Fruit fly (Drosophila melanogaster) whole organism, embryonic: ENCODE results near the gene Sec13.

Source experiments
- B-H2 ChIP-seq: fragments of 200-800 bp; sonication (Bioruptor generic); optimal IDR thresholded peaks from 2 replicates; lab custom pipeline; 2018; ENCODE audit warnings: missing biosample characterization, mild to moderate bottlenecking, missing genetic modification characterization
- Bdp1 ChIP-seq: fragments of 200-800 bp; sonication (Bioruptor generic); optimal IDR thresholded peaks from 3 replicates; lab custom pipeline; 2016; ENCODE audit warnings: missing biosample characterization, missing genetic modification characterization
- CG10147 ChIP-seq: fragments of 200-800 bp; sonication (Bioruptor generic); optimal IDR thresholded peaks from 2 replicates; lab custom pipeline; 2019; ENCODE audit warnings: missing biosample characterization, mild to moderate bottlenecking, missing genetic modification characterization, moderate library complexity
- CG10209 ChIP-seq: fragments of 200-800 bp; sonication (Bioruptor generic); optimal IDR thresholded peaks from 3 replicates; lab custom pipeline; 2017; ENCODE audit warnings: missing biosample characterization, mild to moderate bottlenecking, missing genetic modification characterization, missing genetic modification reagents
- CG10321 ChIP-seq: fragments of 200-800 bp; sonication (Bioruptor generic); IDR thresholded peaks from 2 replicates; pipeline ENCODE4 v1.3.6; 2022; ENCODE audit warnings: missing biosample characterization, missing genetic modification characterization
- CG11696 ChIP-seq: fragments of 200-800 bp; sonication (Bioruptor generic); IDR thresholded peaks from 2 replicates; pipeline ENCODE4 v1.3.6; 2022; ENCODE audit warnings: missing biosample characterization, missing genetic modification characterization
- CG12391 ChIP-seq: fragments of 200-800 bp; sonication (Bioruptor generic); optimal IDR thresholded peaks from 3 replicates; lab custom pipeline; 2018; ENCODE audit warnings: missing biosample characterization, mild to moderate bottlenecking, missing genetic modification characterization, moderate library complexity
- CG13894 ChIP-seq: fragments of 200-800 bp; sonication (Bioruptor generic); optimal IDR thresholded peaks from 3 replicates; lab custom pipeline; 2018; ENCODE audit warnings: missing biosample characterization, mild to moderate bottlenecking, missing genetic modification characterization, moderate library complexity
- CG14441 ChIP-seq: fragments of 200-800 bp; sonication (Bioruptor generic); IDR thresholded peaks from 2 replicates; pipeline ENCODE4 v1.3.6; 2022; ENCODE audit warnings: missing biosample characterization, missing genetic modification characterization
- CG16779 ChIP-seq: fragments of 200-800 bp; sonication (Bioruptor generic); IDR thresholded peaks from 2 replicates; pipeline ENCODE4 v1.3.6; 2022; ENCODE audit warnings: missing biosample characterization, missing genetic modification characterization
- CG17359 ChIP-seq: fragments of 200-800 bp; sonication (Bioruptor generic); optimal IDR thresholded peaks from 3 replicates; lab custom pipeline; 2018; ENCODE audit warnings: missing biosample characterization, mild to moderate bottlenecking, missing genetic modification characterization, moderate library complexity
- CG2875 ChIP-seq: fragments of 200-800 bp; sonication (Bioruptor generic); optimal IDR thresholded peaks from 2 replicates; lab custom pipeline; 2017; ENCODE audit warnings: missing biosample characterization, mild to moderate bottlenecking, missing genetic modification characterization, missing genetic modification reagents
- CG3726 ChIP-seq: fragments of 200-800 bp; sonication (Bioruptor generic); IDR thresholded peaks from 3 replicates; pipeline ENCODE4, ENCODE4 v1.3.6; 2022; ENCODE audit warnings: missing biosample characterization, missing genetic modification characterization
- CG4424 ChIP-seq: fragments of 200-800 bp; sonication (Bioruptor generic); optimal IDR thresholded peaks from 3 replicates; lab custom pipeline; 2016; ENCODE audit warnings: missing biosample characterization, missing genetic modification characterization
- CG6813 ChIP-seq: fragments of 200-800 bp; sonication (Bioruptor generic); optimal IDR thresholded peaks from 2 replicates; lab custom pipeline; 2017; ENCODE audit warnings: missing biosample characterization, missing genetic modification characterization, mild to moderate bottlenecking, moderate library complexity, missing genetic modification reagents
- CG7372 ChIP-seq: fragments of 200-800 bp; sonication (Bioruptor generic); IDR thresholded peaks from 2 replicates; pipeline ENCODE4 v1.3.6; 2022; ENCODE audit warnings: missing biosample characterization, missing genetic modification characterization
- CG7786 ChIP-seq: fragments of 200-800 bp; sonication (Bioruptor generic); optimal IDR thresholded peaks from 2 replicates; lab custom pipeline; 2016; ENCODE audit warnings: missing biosample characterization, missing genetic modification characterization
- CG8944 ChIP-seq: fragments of 200-800 bp; sonication (Bioruptor generic); optimal IDR thresholded peaks from 3 replicates; lab custom pipeline; 2016; ENCODE audit warnings: missing biosample characterization, missing genetic modification characterization
- CG9797 ChIP-seq: fragments of 200-800 bp; sonication (Bioruptor generic); optimal IDR thresholded peaks from 3 replicates; lab custom pipeline; 2018; ENCODE audit warnings: missing biosample characterization, mild to moderate bottlenecking, missing genetic modification characterization
- CHES-1-like ChIP-seq: fragments of 200-800 bp; sonication (Bioruptor generic); optimal IDR thresholded peaks from 2 replicates; lab custom pipeline; 2016; ENCODE audit warnings: missing biosample characterization, missing genetic modification characterization
- CrebB ChIP-seq: fragments of 200-800 bp; sonication (Bioruptor generic); optimal IDR thresholded peaks from 3 replicates; lab custom pipeline; 2018; ENCODE audit warnings: missing biosample characterization, mild to moderate bottlenecking, missing genetic modification characterization
- D19B ChIP-seq: fragments of 200-800 bp; sonication (Bioruptor generic); optimal IDR thresholded peaks from 2 replicates; lab custom pipeline; 2017; ENCODE audit warnings: missing biosample characterization, mild to moderate bottlenecking, missing genetic modification characterization
- Doc2 ChIP-seq: fragments of 200-800 bp; sonication (Bioruptor generic); IDR thresholded peaks from 2 replicates; pipeline ENCODE4 v1.3.6; 2022; ENCODE audit warnings: missing biosample characterization, missing genetic modification characterization
- ERR ChIP-seq: fragments of 200-800 bp; sonication (Bioruptor generic); optimal IDR thresholded peaks from 2 replicates; lab custom pipeline; 2016; ENCODE audit warnings: missing biosample characterization, missing genetic modification characterization
- Eip74EF ChIP-seq, 2 experiments: fragments of 200-800 bp in 1 of 2; fragments of >200 bp in 1 of 2; sonication (Bioruptor generic) in 1 of 2; optimal IDR thresholded peaks; 2 replicates each; lab custom pipeline; 2017 to 2019; ENCODE audit warnings: missing biosample characterization in 2 of 2, missing genetic modification characterization in 2 of 2, mild to moderate bottlenecking in 1 of 2, moderate library complexity in 1 of 2
- H2.0 ChIP-seq: fragments of 200-800 bp; sonication (Bioruptor generic); IDR thresholded peaks from 2 replicates; pipeline ENCODE4 v1.3.6; 2022; ENCODE audit warnings: missing biosample characterization, missing genetic modification characterization
- HLH3B ChIP-seq: fragments of 200-800 bp; sonication (Bioruptor generic); IDR thresholded peaks from 2 replicates; pipeline ENCODE4 v1.3.6; 2022; ENCODE audit warnings: missing biosample characterization, missing genetic modification characterization
- Hand ChIP-seq: fragments of 200-800 bp; sonication (Bioruptor generic); optimal IDR thresholded peaks from 2 replicates; lab custom pipeline; 2017; ENCODE audit warnings: mild to moderate bottlenecking, missing biosample characterization, missing genetic modification reagents, missing genetic modification characterization
- Max ChIP-seq: fragments of 200-800 bp; sonication (Bioruptor generic); optimal IDR thresholded peaks from 2 replicates; lab custom pipeline; 2016; ENCODE audit warnings: missing biosample characterization, mild to moderate bottlenecking, missing genetic modification characterization
- Myb ChIP-seq: fragments of 200-800 bp; sonication (Bioruptor generic); optimal IDR thresholded peaks from 2 replicates; lab custom pipeline; 2016; ENCODE audit warnings: missing biosample characterization, missing genetic modification characterization
- NC2α ChIP-seq: fragments of 200-800 bp; sonication (Bioruptor generic); optimal IDR thresholded peaks from 2 replicates; lab custom pipeline; 2016; ENCODE audit warnings: missing biosample characterization, missing genetic modification characterization
- NK7.1 ChIP-seq: fragments of 200-800 bp; sonication (Bioruptor generic); optimal IDR thresholded peaks from 3 replicates; lab custom pipeline; 2016; ENCODE audit warnings: missing biosample characterization, missing genetic modification characterization
- Nf-YB ChIP-seq: fragments of 200-800 bp; sonication (Bioruptor generic); optimal IDR thresholded peaks from 3 replicates; lab custom pipeline; 2019; ENCODE audit warnings: missing biosample characterization, mild to moderate bottlenecking, missing genetic modification characterization, moderate library complexity
- PHDP ChIP-seq: fragments of 200-800 bp; sonication (Bioruptor generic); optimal IDR thresholded peaks from 3 replicates; lab custom pipeline; 2018; ENCODE audit warnings: missing biosample characterization, mild to moderate bottlenecking, missing genetic modification characterization, moderate library complexity
- Rfx ChIP-seq: fragments of 200-800 bp; sonication (Bioruptor generic); IDR thresholded peaks from 2 replicates; pipeline ENCODE4 v1.3.6; 2022; ENCODE audit warnings: missing biosample characterization, missing genetic modification characterization
- Six4 ChIP-seq: fragments of 200-800 bp; sonication (Bioruptor generic); optimal IDR thresholded peaks from 2 replicates; lab custom pipeline; 2016; ENCODE audit warnings: missing biosample characterization, missing genetic modification characterization
- Sox102F ChIP-seq: fragments of 200-800 bp; sonication (Bioruptor generic); optimal IDR thresholded peaks from 2 replicates; lab custom pipeline; 2018; ENCODE audit warnings: missing biosample characterization, mild to moderate bottlenecking, missing genetic modification characterization, moderate library complexity
- TFAM ChIP-seq: fragments of 200-800 bp; sonication (Bioruptor generic); optimal IDR thresholded peaks from 2 replicates; lab custom pipeline; 2017; ENCODE audit warnings: missing biosample characterization, missing genetic modification characterization, inconsistent platforms
- eve ChIP-seq, 2 experiments: fragments of >200 bp; optimal IDR thresholded peaks; 2 replicates each; lab custom pipeline; 2017; ENCODE audit warnings: missing biosample characterization in 2 of 2, missing genetic modification characterization in 2 of 2
- exex ChIP-seq: fragments of 200-800 bp; sonication (Bioruptor generic); optimal IDR thresholded peaks from 4 replicates; lab custom pipeline; 2018; ENCODE audit warnings: missing biosample characterization, mild to moderate bottlenecking, missing genetic modification characterization, moderate library complexity
- ham ChIP-seq: fragments of 200-800 bp; sonication (Bioruptor generic); IDR thresholded peaks from 2 replicates; pipeline ENCODE4 v1.3.6; 2022; ENCODE audit warnings: missing biosample characterization, missing genetic modification characterization
- ind ChIP-seq: fragments of 200-800 bp; sonication (Bioruptor generic); optimal IDR thresholded peaks from 3 replicates; lab custom pipeline; 2016; ENCODE audit warnings: missing biosample characterization, missing genetic modification characterization
- jing ChIP-seq: fragments of 200-800 bp; sonication (Bioruptor generic); optimal IDR thresholded peaks from 2 replicates; lab custom pipeline; 2018; ENCODE audit warnings: missing biosample characterization, mild to moderate bottlenecking, missing genetic modification characterization
- kah ChIP-seq: fragments of 200-800 bp; sonication (Bioruptor generic); optimal IDR thresholded peaks from 2 replicates; lab custom pipeline; 2018; ENCODE audit warnings: missing biosample characterization, mild to moderate bottlenecking, missing genetic modification characterization
- klu ChIP-seq: fragments of 200-800 bp; sonication (Bioruptor generic); IDR thresholded peaks from 2 replicates; pipeline ENCODE4 v1.3.6; 2022; ENCODE audit warnings: missing biosample characterization, missing genetic modification characterization
- lilli ChIP-seq: fragments of 200-800 bp; sonication (Bioruptor generic); optimal IDR thresholded peaks from 3 replicates; lab custom pipeline; 2016; ENCODE audit warnings: missing biosample characterization, missing genetic modification characterization
- maf-S ChIP-seq: fragments of 200-800 bp; sonication (Bioruptor generic); optimal IDR thresholded peaks from 2 replicates; lab custom pipeline; 2016; ENCODE audit warnings: missing biosample characterization, missing genetic modification characterization
- pzg ChIP-seq: fragments of 200-800 bp; sonication (Bioruptor generic); optimal IDR thresholded peaks from 3 replicates; lab custom pipeline; 2018; ENCODE audit warnings: missing biosample characterization, mild to moderate bottlenecking, missing genetic modification characterization, moderate library complexity
- sima ChIP-seq: fragments of 200-800 bp; sonication (Bioruptor generic); optimal IDR thresholded peaks from 2 replicates; lab custom pipeline; 2016; ENCODE audit warnings: missing biosample characterization, missing genetic modification characterization
- wek ChIP-seq: fragments of 200-800 bp; sonication (Bioruptor generic); optimal IDR thresholded peaks from 3 replicates; lab custom pipeline; 2018; ENCODE audit warnings: missing biosample characterization, mild to moderate bottlenecking, missing genetic modification characterization, moderate library complexity
- zen ChIP-seq: fragments of 200-800 bp; sonication (Bioruptor generic); optimal IDR thresholded peaks from 3 replicates; lab custom pipeline; 2018; ENCODE audit warnings: missing biosample characterization, mild to moderate bottlenecking, missing genetic modification characterization, moderate library complexity

Sec13 gene

dm6 chr3R:23334866-23335265 lies 21.2 kb upstream of the Sec13 start (continued):
- TF ChIP-seq sima (GFP tag; lab: Kevin White, UChicago) (no peak), Max (GFP tag; lab: Kevin White, UChicago) (no peak), pzg (GFP tag; lab: Kevin White, UChicago) (no peak), CG7372 (peak; percentile 42; the same call in 1 of the 2 replicates), D19B (GFP tag; lab: Kevin White, UChicago) (peak; percentile 52), Myb (GFP tag; lab: Kevin White, UChicago) (no peak), kah (no peak), CG2875 (no peak), CG6813 (peak; percentile 25), CG4424 (GFP tag; lab: Kevin White, UChicago) (peak; percentile 37), CG10147 (GFP tag; lab: Kevin White, UChicago) (peak; percentile 52), CG16779 (GFP tag; lab: Robert Waterston, UW) (0 out of 2 replicates have a peak, but pooled peaks have one; percentile 12), CG7786 (GFP tag; lab: Kevin White, UChicago) (peak; percentile 53), CG12391 (tag; lab: Kevin White, UChicago) (no peak), ham (GFP tag; lab: Robert Waterston, UW) (no peak), NK7.1 (GFP tag; lab: Kevin White, UChicago) (no peak), NC2α (GFP tag; lab: Kevin White, UChicago) (no peak), maf-S (no peak), Bdp1 (no peak), Doc2 (GFP tag; lab: Robert Waterston, UW) (no peak), H2.0 (no peak; the same call in 1 of the 2 replicates), zen (tag; lab: Kevin White, UChicago) (no peak), ERR (GFP tag; lab: Kevin White, UChicago) (no peak), CG10321 (GFP tag; lab: Robert Waterston, UW) (no peak), CG17359 (peak; percentile 56), HLH3B (no peak), CG11696 (GFP tag; lab: Robert Waterston, UW) (no peak), CG10209 (GFP tag; lab: Kevin White, UChicago) (peak; percentile 12), CG9797 (GFP tag; lab: Kevin White, UChicago) (no peak), Eip74EF (GFP tag; optimal IDR thresholded peaks at IDR 0.05; lab: Kevin White, UChicago) (no peak), TFAM (no peak), Nf-YB (GFP tag; lab: Kevin White, UChicago) (no peak), CG8944 (GFP tag; lab: Kevin White, UChicago) (no peak), Hand (GFP tag; lab: Kevin White, UChicago) (peak; percentile 29), lilli (GFP tag; lab: Kevin White, UChicago) (peak; percentile 59), Rfx (GFP tag; lab: Robert Waterston, UW) (peak; percentile 70), CG13894 (peak; percentile 5), Sox102F (GFP tag; lab: Kevin White, UChicago) (peak; percentile 37), CHES-1-like (no peak), wek (GFP tag; lab: Kevin White, UChicago) (no peak), jing (GFP tag; lab: Kevin White, UChicago) (no peak), klu (peak; percentile 33; the same call in 1 of the 2 replicates), Six4 (no peak), PHDP (tag; lab: Kevin White, UChicago) (peak; percentile 44), CG3726 (GFP tag; lab: Robert Waterston, UW) (no peak), B-H2 (GFP tag; lab: Kevin White, UChicago) (no peak), ind (GFP tag; lab: Kevin White, UChicago) (peak; percentile 29), eve (GFP tag; optimal IDR thresholded peaks at IDR 0.05; lab: Kevin White, UChicago) (peak in 1 of 2 experiments; percentile 55), CG14441 (GFP tag; lab: Robert Waterston, UW) (no peak), CrebB (no peak), exex (tag; lab: Kevin White, UChicago) (peak; percentile 17)
